Worm (Caenorhabditis elegans) whole organism, midembryonic: ENCODE data around the gene lpr-2.

Experiments used
- flt-1 ChIP-seq: fragments of 200-800 bp; sonication (Bioruptor generic); IDR thresholded peaks from 2 replicates; pipeline ENCODE4 v1.3.6; 2022; ENCODE audit warnings: missing genetic modification characterization, missing compliant biosample characterization
- klf-2 ChIP-seq: fragments of 200-800 bp; sonication (Bioruptor generic); conservative IDR thresholded peaks from 2 replicates; pipeline ENCODE4 v1.3.6; 2022; ENCODE audit warnings: missing genetic modification reagents, missing genetic modification characterization, missing compliant biosample characterization
- med-1 ChIP-seq: sonication (generic microtip); optimal IDR thresholded peaks from 2 replicates; lab custom pipeline; 2017; ENCODE audit warnings: missing genetic modification characterization, mild to moderate bottlenecking, missing compliant biosample characterization, antibody characterized with exemption, missing genetic modification reagents; ENCODE audit not compliant: insufficient read depth
- ref-1 ChIP-seq: fragments of 200-800 bp; sonication (Bioruptor generic); conservative IDR thresholded peaks from 2 replicates; pipeline ENCODE4 v1.3.6; 2022; ENCODE audit warnings: missing genetic modification reagents, missing genetic modification characterization, missing compliant biosample characterization
- tab-1 ChIP-seq: fragments of 200-800 bp; sonication (Bioruptor generic); IDR thresholded peaks from 2 replicates; pipeline ENCODE4 v1.3.6; 2022; ENCODE audit warnings: missing genetic modification characterization, missing compliant biosample characterization
- ztf-23 ChIP-seq: fragments of 200-800 bp; sonication (Bioruptor generic); IDR thresholded peaks from 2 replicates; pipeline ENCODE4 v1.3.6; 2022; ENCODE audit warnings: missing genetic modification reagents, missing genetic modification characterization, missing compliant biosample characterization

DNA sequence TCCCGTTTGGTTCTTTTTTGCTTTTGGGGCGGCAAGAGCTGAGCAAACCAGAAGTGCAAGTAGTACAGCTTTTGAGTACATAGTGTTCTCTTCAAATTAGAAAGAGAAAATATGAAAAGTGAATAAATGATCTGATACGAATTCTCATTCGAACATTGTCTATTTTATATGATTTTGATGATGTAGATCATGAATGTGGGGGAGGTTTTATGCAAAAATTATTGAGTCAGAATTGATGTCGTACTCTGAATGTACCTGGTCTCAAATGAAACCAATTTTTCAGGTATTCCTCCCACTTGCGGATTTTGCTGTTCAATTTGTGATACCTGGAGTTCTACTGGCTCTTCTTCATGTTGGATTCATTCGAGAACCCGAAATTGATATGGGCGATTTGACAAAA, 38.8 kb upstream of the lpr-2 start, which contains the start of gene K01A6.4:
- TF ChIP-seq flt-1 (no peak), tab-1 (GFP tag; lab: Robert Waterston, UW) (no peak), klf-2 (no peak), ref-1 (GFP tag; lab: Robert Waterston, UW) (no peak), med-1 (GFP tag; lab: Kevin White, UChicago) (no peak), ztf-23 (GFP tag; lab: Robert Waterston, UW) (no peak)
